Worm (Caenorhabditis elegans): ENCODE results near the gene pqn-31.

pqn-31 gene

DNA sequence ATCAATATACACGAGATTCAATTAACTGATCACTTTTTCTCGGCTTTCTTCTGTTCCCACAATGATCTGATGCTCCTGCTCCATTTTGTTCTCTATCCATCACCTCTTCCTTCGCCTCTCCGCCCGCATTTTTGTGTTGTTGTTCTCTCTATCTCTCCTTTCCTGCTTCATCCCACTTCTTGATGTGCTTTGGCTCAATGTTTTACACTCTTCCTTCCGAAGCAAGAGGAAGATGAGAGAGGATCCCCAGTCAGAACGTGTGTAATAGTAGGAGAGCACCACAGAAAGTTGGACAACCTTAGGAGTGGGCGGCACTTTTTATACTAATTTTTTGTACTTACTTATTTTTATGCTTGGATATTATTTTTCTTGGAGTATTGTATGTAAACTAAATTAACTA lies 2.6 kb downstream of the pqn-31 start:
- TF ChIP-seq nhr-28 (tag; optimal IDR thresholded peaks at IDR 0.05) (no peak), pqm-1 (tag; optimal IDR thresholded peaks at IDR 0.05) (no peak)

DNA sequence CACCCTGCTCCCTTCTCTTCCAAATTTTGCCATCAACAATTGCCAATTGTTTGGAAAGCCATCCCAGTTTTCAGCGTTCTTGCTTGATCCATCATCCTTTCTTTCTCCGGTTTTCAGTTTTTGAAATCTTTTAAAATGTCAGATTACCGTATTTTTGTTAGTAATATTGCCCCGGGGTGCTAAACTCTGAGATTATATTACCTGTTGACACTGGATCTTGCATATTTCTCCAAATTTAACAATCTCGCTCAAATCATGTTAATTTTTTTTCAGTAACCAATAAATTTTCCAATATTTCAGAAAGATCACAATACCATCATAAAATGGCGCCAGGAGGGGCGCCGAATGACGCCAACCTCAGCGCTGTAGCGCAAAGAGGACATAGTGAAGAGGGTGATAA lies 3.1 kb downstream of the pqn-31 start, which contains the start of gene F21C10.7:
TSS of gene F21C10.7 (plus strand) at position 301 of the 400 bp plus-strand sequence.
- no peak for TF ChIP-seq aly-2 (tag; optimal IDR thresholded peaks at IDR 0.05)
- no peak for TF ChIP-seq fos-1 (tag; optimal IDR thresholded peaks at IDR 0.05)

DNA sequence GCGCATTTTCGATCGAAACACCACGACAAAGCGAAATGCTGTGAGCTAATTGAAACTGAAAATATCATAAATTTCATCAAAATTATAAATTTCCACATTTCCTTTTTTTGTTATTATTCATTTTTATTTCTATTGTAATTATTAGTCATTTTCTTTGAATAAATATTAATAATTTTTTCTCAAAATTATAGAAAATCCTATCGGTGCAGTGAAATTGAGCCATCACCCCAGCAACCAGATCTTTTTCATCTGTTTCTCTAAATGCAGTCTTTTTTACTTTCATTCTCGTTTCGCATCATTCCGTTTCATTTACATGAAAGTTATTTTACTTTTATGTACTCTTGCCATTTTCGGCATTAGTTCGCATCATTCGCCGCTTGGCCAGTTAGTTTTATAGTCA lies 12.6 kb downstream of the pqn-31 start, which contains the start of gene F21C10.13:
TSS of gene F21C10.13 (plus strand) at position 301 of the 400 bp plus-strand sequence.
- TF ChIP-seq nhr-43 (tag; optimal IDR thresholded peaks at IDR 0.05; ENCODE audit: poor library complexity, severe bottlenecking) (no peak), nhr-67 (tag; optimal IDR thresholded peaks at IDR 0.05) (no peak), ceh-82 (tag; optimal IDR thresholded peaks at IDR 0.05) (no peak), mml-1 (tag; optimal IDR thresholded peaks at IDR 0.05) (no peak), zag-1 (tag; optimal IDR thresholded peaks at IDR 0.05) (no peak), fos-1 (tag; optimal IDR thresholded peaks at IDR 0.05) (no peak), lin-15B (tag; optimal IDR thresholded peaks at IDR 0.05) (no peak), egl-5 (tag; optimal IDR thresholded peaks at IDR 0.05) (no peak), nhr-28 (tag; optimal IDR thresholded peaks at IDR 0.05) (no peak), eor-1 (tag; optimal IDR thresholded peaks at IDR 0.05) (no peak), unc-39 (tag; optimal IDR thresholded peaks at IDR 0.05) (no peak), elt-3 (tag; optimal IDR thresholded peaks at IDR 0.05) (no peak), nhr-77 (tag; optimal IDR thresholded peaks at IDR 0.05) (no peak), ceh-16 (tag; optimal IDR thresholded peaks at IDR 0.05) (no peak), unc-62 (GFP tag; optimal IDR thresholded peaks at IDR 0.05) (no peak), elt-2 (tag; optimal IDR thresholded peaks at IDR 0.05) (no peak), nhr-237 (tag; optimal IDR thresholded peaks at IDR 0.05) (no peak)

DNA sequence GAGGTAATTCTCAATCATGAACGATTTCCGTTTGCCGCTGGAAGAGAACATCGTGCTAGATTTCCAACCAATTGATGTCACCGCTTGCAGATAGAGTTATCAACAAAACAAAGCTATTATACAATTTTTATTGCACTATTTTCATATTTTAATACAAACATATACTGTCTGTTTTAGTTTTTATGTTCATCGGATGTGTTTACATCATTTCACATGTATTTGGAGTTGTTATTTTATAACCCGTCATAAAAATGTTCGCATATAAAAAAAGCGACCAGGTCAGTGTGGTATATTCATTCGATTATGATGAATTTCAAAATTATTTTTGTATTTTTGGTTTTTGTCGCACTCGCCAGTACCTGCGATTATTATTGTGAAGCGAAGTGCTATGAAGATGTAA lies 13.8 kb downstream of the pqn-31 start, which contains the start of gene F21C10.11:
TSS of gene F21C10.11 (plus strand) at position 301 of the 400 bp plus-strand sequence.
- no peak for TF ChIP-seq fkh-10 (GFP tag; optimal IDR thresholded peaks at IDR 0.05)
- TF ChIP-seq lin-39 (tag; optimal IDR thresholded peaks at IDR 0.05), result no peak
- peak; percentile 26 for TF ChIP-seq pqm-1 (tag; optimal IDR thresholded peaks at IDR 0.05)
- no peak for TF ChIP-seq ceh-9 (tag; optimal IDR thresholded peaks at IDR 0.05)
- TF ChIP-seq nhr-76 (tag; optimal IDR thresholded peaks at IDR 0.05), result no peak
- TF ChIP-seq jun-1 (tag; optimal IDR thresholded peaks at IDR 0.05), result no peak

DNA sequence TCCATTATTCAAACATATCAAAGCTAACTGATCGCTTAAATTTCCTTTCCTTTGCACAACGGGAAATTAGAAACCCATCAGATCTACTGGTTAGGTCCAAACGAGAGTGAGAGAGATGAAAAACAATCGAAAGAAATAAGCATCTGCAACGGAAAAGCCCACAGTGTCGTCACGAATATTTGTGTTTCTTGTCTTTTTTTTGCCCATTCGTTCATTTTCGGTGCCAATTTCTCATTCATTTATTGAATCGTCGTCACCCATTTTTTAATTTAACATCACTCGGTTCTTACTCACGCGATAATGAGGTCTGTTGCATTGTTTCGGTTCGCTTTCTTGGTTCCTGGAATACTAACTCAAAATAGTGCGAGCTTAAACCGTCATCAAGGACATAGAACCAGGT lies 14.8 kb downstream of the pqn-31 start, which contains the start of gene F21C10.6:
TSS of gene F21C10.6 (plus strand) at position 301 of the 400 bp plus-strand sequence.
- no peak for TF ChIP-seq nhr-76 (tag; optimal IDR thresholded peaks at IDR 0.05)
- TF ChIP-seq mdl-1 (tag; optimal IDR thresholded peaks at IDR 0.05), result no peak
- TF ChIP-seq nhr-12 (tag; optimal IDR thresholded peaks at IDR 0.05), result no peak

DNA sequence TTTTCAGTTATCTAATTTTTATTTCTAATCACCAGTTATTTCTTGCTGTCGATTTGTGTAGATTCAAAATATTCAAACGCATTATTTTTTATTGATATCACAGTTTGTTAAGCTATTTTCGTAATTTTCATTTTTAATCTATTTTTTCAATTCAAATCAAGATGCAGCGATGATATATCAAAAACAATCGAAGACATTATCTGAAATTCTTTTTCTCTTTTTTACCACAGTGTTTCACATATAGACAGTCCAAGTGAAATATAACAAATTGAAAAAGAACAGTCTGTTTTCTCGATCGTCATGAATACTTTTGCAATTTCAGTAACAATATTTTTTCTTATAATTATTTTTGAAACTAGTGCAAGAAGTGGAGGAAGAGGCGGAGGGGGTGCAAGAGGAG lies 16.0 kb downstream of the pqn-31 start, which contains the start of gene F21C10.5:
TSS of gene F21C10.5 (plus strand) at position 301 of the 400 bp plus-strand sequence.
- TF ChIP-seq egl-27 (tag; optimal IDR thresholded peaks at IDR 0.05), result no peak
- TF ChIP-seq nhr-28 (tag; optimal IDR thresholded peaks at IDR 0.05), result no peak
- TF ChIP-seq elt-3 (tag; optimal IDR thresholded peaks at IDR 0.05), result no peak
- TF ChIP-seq tbx-2 (tag; optimal IDR thresholded peaks at IDR 0.05), result no peak
- no peak for TF ChIP-seq nhr-67 (tag; optimal IDR thresholded peaks at IDR 0.05)
- TF ChIP-seq nhr-12 (tag; optimal IDR thresholded peaks at IDR 0.05), result no peak
- TF ChIP-seq elt-1 (tag; optimal IDR thresholded peaks at IDR 0.05), result no peak
- no peak for TF ChIP-seq skn-1 (tag; optimal IDR thresholded peaks at IDR 0.05)
- no peak for TF ChIP-seq mml-1 (tag; optimal IDR thresholded peaks at IDR 0.05)
- no peak for TF ChIP-seq daf-12 (tag; optimal IDR thresholded peaks at IDR 0.05)
- TF ChIP-seq fos-1 (tag; optimal IDR thresholded peaks at IDR 0.05), result no peak
- TF ChIP-seq lsy-12 (tag; optimal IDR thresholded peaks at IDR 0.05), result no peak
- TF ChIP-seq nhr-23 (tag; optimal IDR thresholded peaks at IDR 0.05), result no peak
- TF ChIP-seq fkh-2 (tag; optimal IDR thresholded peaks at IDR 0.05), result no peak
- no peak for TF ChIP-seq ceh-16 (tag; optimal IDR thresholded peaks at IDR 0.05)
- no peak for TF ChIP-seq fkh-10 (GFP tag; optimal IDR thresholded peaks at IDR 0.05)
- TF ChIP-seq lin-39 (tag; optimal IDR thresholded peaks at IDR 0.05), result no peak
- TF ChIP-seq unc-62 (GFP tag; optimal IDR thresholded peaks at IDR 0.05), result no peak
- no peak for TF ChIP-seq nfya-1 (tag; optimal IDR thresholded peaks at IDR 0.05; ENCODE audit: insufficient read depth)
- TF ChIP-seq pha-4 (tag; optimal IDR thresholded peaks at IDR 0.05), result no peak

Data from whole organism, L3 larva.